Worm (Caenorhabditis elegans) whole organism, L2 larva: ENCODE results near the gene T25B9.6.
A peak's percentile ranks its signal among the peaks of the same experiment; 100 is the strongest.

Experiments
- F13H6.1 ChIP-seq: sonication (generic microtip); optimal IDR thresholded peaks from 2 replicates; lab custom pipeline; 2016; ENCODE audit warnings: missing genetic modification characterization, missing compliant biosample characterization
- R02D3.7 ChIP-seq: fragments of 150-350 bp; optimal IDR thresholded peaks from 2 replicates; lab custom pipeline; 2014; ENCODE audit warnings: missing biosample characterization, missing genetic modification characterization
- alr-1 ChIP-seq: fragments of 150-350 bp; optimal IDR thresholded peaks from 2 replicates; lab custom pipeline; 2014; ENCODE audit warnings: missing biosample characterization, missing genetic modification characterization
- aly-2 ChIP-seq: fragments of 150-350 bp; optimal IDR thresholded peaks from 2 replicates; lab custom pipeline; 2014; ENCODE audit warnings: missing biosample characterization, missing genetic modification characterization
- ama-1 ChIP-seq: fragments of 150-350 bp; optimal IDR thresholded peaks from 2 replicates; lab custom pipeline; 2018; ENCODE audit warnings: inconsistent platforms
- blmp-1 ChIP-seq: sonication (generic microtip); optimal IDR thresholded peaks from 2 replicates; lab custom pipeline; 2017; ENCODE audit warnings: missing genetic modification characterization, mild to moderate bottlenecking, missing compliant biosample characterization, antibody characterized with exemption, moderate library complexity; ENCODE audit not compliant: insufficient read depth
- ceh-16 ChIP-seq: fragments of 150-350 bp; optimal IDR thresholded peaks from 2 replicates; lab custom pipeline; 2014; ENCODE audit warnings: missing biosample characterization, missing genetic modification characterization
- ceh-82 ChIP-seq: fragments of 150-350 bp; optimal IDR thresholded peaks from 2 replicates; lab custom pipeline; 2014; ENCODE audit warnings: missing biosample characterization, missing genetic modification characterization
- crh-2 ChIP-seq: sonication (generic microtip); optimal IDR thresholded peaks from 2 replicates; lab custom pipeline; 2017; ENCODE audit warnings: missing biosample characterization, missing genetic modification characterization
- dmd-4 ChIP-seq: sonication (generic microtip); optimal IDR thresholded peaks from 2 replicates; lab custom pipeline; 2017; ENCODE audit warnings: missing biosample characterization, missing genetic modification characterization
- egl-27 ChIP-seq: sonication (generic microtip); optimal IDR thresholded peaks from 3 replicates; lab custom pipeline; 2017; ENCODE audit warnings: missing biosample characterization, missing genetic modification reagents, missing genetic modification characterization
- elt-1 ChIP-seq: fragments of 150-350 bp; optimal IDR thresholded peaks from 2 replicates; lab custom pipeline; 2014; ENCODE audit warnings: missing biosample characterization, missing genetic modification characterization
- gmeb-1 ChIP-seq: fragments of 150-350 bp; optimal IDR thresholded peaks from 2 replicates; lab custom pipeline; 2014; ENCODE audit warnings: missing biosample characterization, missing genetic modification characterization
- lsy-2 ChIP-seq, 2 experiments: fragments of 150-350 bp in 1 of 2; sonication (generic microtip) in 1 of 2; optimal IDR thresholded peaks; 2 replicates each; lab custom pipeline; 2014 to 2017; ENCODE audit warnings: missing biosample characterization in 2 of 2, missing genetic modification characterization in 2 of 2
- mdl-1 ChIP-seq, 2 experiments: fragments of 150-350 bp in 1 of 2; sonication (generic microtip) in 1 of 2; optimal IDR thresholded peaks; 2 replicates each; lab custom pipeline; 2017; ENCODE audit warnings: missing biosample characterization in 2 of 2, missing genetic modification characterization in 2 of 2
- nhr-10 ChIP-seq: sonication (generic microtip); optimal IDR thresholded peaks from 2 replicates; lab custom pipeline; 2017; ENCODE audit warnings: missing biosample characterization, missing genetic modification characterization
- nhr-11 ChIP-seq: fragments of 150-350 bp; optimal IDR thresholded peaks from 2 replicates; lab custom pipeline; 2014; ENCODE audit warnings: missing biosample characterization, missing genetic modification characterization
- nhr-12 ChIP-seq: fragments of 150-350 bp; optimal IDR thresholded peaks from 2 replicates; lab custom pipeline; 2014; ENCODE audit warnings: missing biosample characterization, missing genetic modification characterization
- nhr-129 ChIP-seq: fragments of 150-350 bp; optimal IDR thresholded peaks from 2 replicates; lab custom pipeline; 2014; ENCODE audit warnings: missing biosample characterization, missing genetic modification characterization
- nhr-21 ChIP-seq: fragments of 150-350 bp; optimal IDR thresholded peaks from 2 replicates; lab custom pipeline; 2014; ENCODE audit warnings: missing biosample characterization, missing genetic modification characterization
- nhr-23 ChIP-seq: fragments of 150-350 bp; optimal IDR thresholded peaks from 2 replicates; lab custom pipeline; 2014; ENCODE audit warnings: missing biosample characterization, missing genetic modification reagents, missing genetic modification characterization
- nhr-237 ChIP-seq: fragments of 150-350 bp; optimal IDR thresholded peaks from 2 replicates; lab custom pipeline; 2014; ENCODE audit warnings: missing biosample characterization, missing genetic modification characterization
- nhr-25 ChIP-seq: fragments of 150-350 bp; sonication (generic microtip); optimal IDR thresholded peaks from 3 replicates; lab custom pipeline; 2014; ENCODE audit warnings: missing biosample characterization, missing genetic modification characterization
- nhr-6 ChIP-seq: fragments of 150-350 bp; optimal IDR thresholded peaks from 2 replicates; lab custom pipeline; 2014; ENCODE audit warnings: missing biosample characterization, missing genetic modification characterization
- nhr-77 ChIP-seq: fragments of 150-350 bp; optimal IDR thresholded peaks from 2 replicates; lab custom pipeline; 2014; ENCODE audit warnings: missing biosample characterization, missing genetic modification characterization
- sem-4 ChIP-seq: fragments of 150-350 bp; optimal IDR thresholded peaks from 2 replicates; lab custom pipeline; 2014; ENCODE audit warnings: missing biosample characterization, missing genetic modification reagents, missing genetic modification characterization
- skn-1 ChIP-seq: sonication (generic microtip); optimal IDR thresholded peaks from 2 replicates; lab custom pipeline; 2017; ENCODE audit warnings: missing biosample characterization, missing genetic modification characterization
- snpc-4 ChIP-seq: fragments of 150-350 bp; optimal IDR thresholded peaks from 2 replicates; lab custom pipeline; 2014; ENCODE audit warnings: missing biosample characterization, missing genetic modification characterization
- unc-55 ChIP-seq: fragments of 150-350 bp; sonication (generic microtip); optimal IDR thresholded peaks from 3 replicates; lab custom pipeline; 2014; ENCODE audit warnings: missing biosample characterization, missing genetic modification reagents, missing genetic modification characterization
- unc-62 ChIP-seq: fragments of 150-350 bp; optimal IDR thresholded peaks from 2 replicates; lab custom pipeline; 2014; ENCODE audit warnings: missing biosample characterization, missing genetic modification reagents, missing genetic modification characterization
- zag-1 ChIP-seq: fragments of 150-350 bp; optimal IDR thresholded peaks from 2 replicates; lab custom pipeline; 2014; ENCODE audit warnings: missing biosample characterization, missing genetic modification characterization
- ztf-1 ChIP-seq: fragments of 200-800 bp; sonication (Bioruptor generic); conservative IDR thresholded peaks from 2 replicates; pipeline ENCODE4 v1.3.6; 2022; ENCODE audit warnings: missing genetic modification characterization, missing compliant biosample characterization
- ztf-11 ChIP-seq: sonication (generic microtip); optimal IDR thresholded peaks from 2 replicates; lab custom pipeline; 2017; ENCODE audit warnings: missing biosample characterization, missing genetic modification characterization
- ztf-4 ChIP-seq: fragments of 150-350 bp; optimal IDR thresholded peaks from 2 replicates; lab custom pipeline; 2014; ENCODE audit warnings: missing biosample characterization, missing genetic modification characterization

The T25B9.6 gene

ce11 chrIV:10734527-10735436, 23.2 kb upstream of the T25B9.6 start, which contains the start of the genes orc-5 and cyb-1 (continued):
- TF ChIP-seq egl-27 (tag; lab: Kevin White, UChicago) = no peak
- TF ChIP-seq ztf-1 (GFP tag; lab: Robert Waterston, UW) = no peak
- TF ChIP-seq F13H6.1 (tag; lab: Kevin White, UChicago) = no peak
- TF ChIP-seq nhr-21 (tag; lab: Kevin White, UChicago) = peak; percentile 33
- TF ChIP-seq ztf-4 (tag; lab: Kevin White, UChicago) = peak; percentile 42
- peak; percentile 31 for TF ChIP-seq snpc-4 (tag; lab: Kevin White, UChicago)
- no peak for TF ChIP-seq nhr-11 (tag; lab: Kevin White, UChicago)
- no peak for TF ChIP-seq nhr-77 (tag; lab: Kevin White, UChicago)
- no peak for TF ChIP-seq aly-2 (tag; lab: Kevin White, UChicago)
- TF ChIP-seq ztf-11 (tag; lab: Kevin White, UChicago) = no peak
- peak; percentile 72 for TF ChIP-seq nhr-6 (tag; lab: Kevin White, UChicago)
- peak in 1 of 2 experiments; percentile 19 for TF ChIP-seq mdl-1 (tag; optimal IDR thresholded peaks at IDR 0.05; lab: Kevin White, UChicago)
- peak; percentile 67 for TF ChIP-seq nhr-25 (tag; lab: Kevin White, UChicago)
- TF ChIP-seq nhr-129 (tag; lab: Kevin White, UChicago) = peak; percentile 81
- TF ChIP-seq gmeb-1 (tag; lab: Kevin White, UChicago) = peak; percentile 98
- peak; percentile 9 for TF ChIP-seq blmp-1
- peak; percentile 14 for TF ChIP-seq ceh-82
- no peak for TF ChIP-seq skn-1 (tag; lab: Kevin White, UChicago)
- no peak for TF ChIP-seq R02D3.7 (tag; lab: Kevin White, UChicago)
- no peak for TF ChIP-seq ama-1 (lab: Kevin White, UChicago)
- TF ChIP-seq sem-4 (tag; lab: Kevin White, UChicago) = peak; percentile 25
- no peak for TF ChIP-seq nhr-23 (tag; lab: Kevin White, UChicago)
- no peak for TF ChIP-seq alr-1 (tag; lab: Kevin White, UChicago)
- TF ChIP-seq unc-62 = no peak
- TF ChIP-seq unc-55 (GFP tag; lab: Kevin White, UChicago) = peak; percentile 93
- TF ChIP-seq nhr-237 (tag; lab: Kevin White, UChicago) = no peak
- peak in 1 of 2 experiments; percentile 89 for TF ChIP-seq lsy-2 (tag; optimal IDR thresholded peaks at IDR 0.05; lab: Kevin White, UChicago)

- TF ChIP-seq nhr-25 (tag; lab: Kevin White, UChicago) (peak; percentile 76), gmeb-1 (tag; lab: Kevin White, UChicago) (no peak)
- TF ChIP-seq, all 48 proteins: peak for 1
Measured at ce11 chrIV:10737011-10737553, 20.9 kb upstream of the T25B9.6 start, which contains the start of gene grl-21. Gene grl-21, plus strand, starts transcription at chrIV:10737474.

ce11 chrIV:10738328-10738727, 19.6 kb upstream of the T25B9.6 start, which contains the start of gene ssp-34:
Gene ssp-34, minus strand, starts transcription at chrIV:10738602.
- TF ChIP-seq alr-1 (tag; lab: Kevin White, UChicago) (no peak), ztf-11 (tag; lab: Kevin White, UChicago) (no peak), F13H6.1 (tag; lab: Kevin White, UChicago) (no peak), dmd-4 (tag; lab: Kevin White, UChicago) (no peak), ztf-1 (GFP tag; lab: Robert Waterston, UW) (no peak), unc-62 (no peak), ama-1 (lab: Kevin White, UChicago) (no peak), egl-27 (tag; lab: Kevin White, UChicago) (no peak), nhr-25 (tag; lab: Kevin White, UChicago) (no peak), snpc-4 (tag; lab: Kevin White, UChicago) (no peak), crh-2 (no peak), nhr-12 (tag; lab: Kevin White, UChicago) (no peak), zag-1 (no peak)

ce11 chrIV:10744475-10744874, 13.5 kb upstream of the T25B9.6 start, which contains the start of gene T25B9.3:
Gene T25B9.3, plus strand, starts transcription at chrIV:10744775.
- TF ChIP-seq blmp-1 = no peak
- no peak for TF ChIP-seq nhr-11 (tag; lab: Kevin White, UChicago)
- TF ChIP-seq ztf-4 (tag; lab: Kevin White, UChicago) = no peak
- no peak for TF ChIP-seq elt-1 (tag; lab: Kevin White, UChicago)
- no peak for TF ChIP-seq mdl-1 (tag; optimal IDR thresholded peaks at IDR 0.05; lab: Kevin White, UChicago)
- no peak for TF ChIP-seq nhr-10 (tag; lab: Kevin White, UChicago)
- TF ChIP-seq nhr-129 (tag; lab: Kevin White, UChicago) = no peak
- TF ChIP-seq ceh-16 (tag; lab: Kevin White, UChicago) = no peak
- no peak for TF ChIP-seq gmeb-1 (tag; lab: Kevin White, UChicago)
